Fruit fly (Drosophila melanogaster) whole organism, adult: ENCODE data around the gene Pomp.

Source experiments
- CG11617 ChIP-seq: fragments of 200-800 bp; sonication (Bioruptor generic); optimal IDR thresholded peaks from 2 replicates; lab custom pipeline; 2017; ENCODE audit warnings: mild to moderate bottlenecking, missing biosample characterization, missing genetic modification reagents, missing genetic modification characterization
- CG12768 ChIP-seq: fragments of 200-800 bp; sonication (Bioruptor generic); optimal IDR thresholded peaks from 2 replicates; lab custom pipeline; 2017; ENCODE audit warnings: missing biosample characterization, missing genetic modification characterization, mild to moderate bottlenecking, moderate library complexity, missing genetic modification reagents
- CG14711 ChIP-seq: fragments of 200-800 bp; sonication (Bioruptor generic); optimal IDR thresholded peaks from 2 replicates; lab custom pipeline; 2018; ENCODE audit warnings: missing biosample characterization, mild to moderate bottlenecking, missing genetic modification characterization, moderate library complexity
- CG1620 ChIP-seq: fragments of 200-800 bp; sonication (Bioruptor generic); optimal IDR thresholded peaks from 2 replicates; lab custom pipeline; 2016; ENCODE audit warnings: missing biosample characterization, missing genetic modification characterization
- CG33017 ChIP-seq: fragments of 200-800 bp; sonication (Bioruptor generic); optimal IDR thresholded peaks from 2 replicates; lab custom pipeline; 2018; ENCODE audit warnings: missing biosample characterization, mild to moderate bottlenecking, missing genetic modification characterization, moderate library complexity
- CG5204 ChIP-seq: fragments of 200-800 bp; sonication (Bioruptor generic); optimal IDR thresholded peaks from 2 replicates; lab custom pipeline; 2016; ENCODE audit warnings: missing biosample characterization, missing genetic modification characterization
- CG7045 ChIP-seq: fragments of 200-800 bp; sonication (Bioruptor generic); optimal IDR thresholded peaks from 2 replicates; lab custom pipeline; 2017; ENCODE audit warnings: missing biosample characterization, mild to moderate bottlenecking, missing genetic modification characterization
- CG7101 ChIP-seq: fragments of 200-800 bp; sonication (Bioruptor generic); optimal IDR thresholded peaks from 2 replicates; lab custom pipeline; 2018; ENCODE audit warnings: missing biosample characterization, mild to moderate bottlenecking, missing genetic modification characterization, moderate library complexity
- Clk ChIP-seq: fragments of 200-800 bp; sonication (Bioruptor generic); optimal IDR thresholded peaks from 2 replicates; lab custom pipeline; 2017; ENCODE audit warnings: missing biosample characterization, missing genetic modification characterization
- Crg-1 ChIP-seq: fragments of 200-800 bp; sonication (Bioruptor generic); optimal IDR thresholded peaks from 2 replicates; lab custom pipeline; 2016; ENCODE audit warnings: missing biosample characterization, missing genetic modification characterization
- Hr96 ChIP-seq: fragments of 200-800 bp; sonication (Bioruptor generic); optimal IDR thresholded peaks from 2 replicates; lab custom pipeline; 2016; ENCODE audit warnings: missing biosample characterization, missing genetic modification characterization
- Mnt ChIP-seq: fragments of 200-800 bp; sonication (Bioruptor generic); optimal IDR thresholded peaks from 2 replicates; lab custom pipeline; 2016; ENCODE audit warnings: missing biosample characterization, mild to moderate bottlenecking, missing genetic modification characterization
- bab1 ChIP-seq: fragments of 200-800 bp; sonication (Bioruptor generic); optimal IDR thresholded peaks from 3 replicates; lab custom pipeline; 2019; ENCODE audit warnings: missing biosample characterization, mild to moderate bottlenecking, missing genetic modification characterization, moderate library complexity
- cic ChIP-seq: fragments of 200-800 bp; sonication (Bioruptor generic); optimal IDR thresholded peaks from 2 replicates; lab custom pipeline; 2017; ENCODE audit warnings: missing biosample characterization, mild to moderate bottlenecking, missing genetic modification characterization, moderate library complexity
- cnc ChIP-seq, 2 experiments: fragments of >200 bp; optimal IDR thresholded peaks; 2 replicates each; lab custom pipeline; 2017
- kay ChIP-seq: fragments of 200-800 bp; sonication (Bioruptor generic); peaks from one replicate; lab custom pipeline; 2016; ENCODE audit warnings: missing biosample characterization, missing genetic modification characterization, borderline replicate concordance
- ovo ChIP-seq: fragments of 200-800 bp; sonication (Bioruptor generic); optimal IDR thresholded peaks from 2 replicates; lab custom pipeline; 2016; ENCODE audit warnings: missing biosample characterization, missing genetic modification characterization
- pad ChIP-seq: fragments of 200-800 bp; sonication (Bioruptor generic); optimal IDR thresholded peaks from 3 replicates; lab custom pipeline; 2017; ENCODE audit warnings: missing biosample characterization, missing genetic modification characterization, mild to moderate bottlenecking, moderate library complexity, missing genetic modification reagents
- tj ChIP-seq: fragments of 200-800 bp; sonication (Bioruptor generic); optimal IDR thresholded peaks from 3 replicates; lab custom pipeline; 2017; ENCODE audit warnings: missing biosample characterization, mild to moderate bottlenecking, missing genetic modification characterization, moderate library complexity
- toe ChIP-seq: fragments of 200-800 bp; sonication (Bioruptor generic); optimal IDR thresholded peaks from 2 replicates; lab custom pipeline; 2016; ENCODE audit warnings: missing biosample characterization, missing genetic modification characterization

The Pomp gene

DNA sequence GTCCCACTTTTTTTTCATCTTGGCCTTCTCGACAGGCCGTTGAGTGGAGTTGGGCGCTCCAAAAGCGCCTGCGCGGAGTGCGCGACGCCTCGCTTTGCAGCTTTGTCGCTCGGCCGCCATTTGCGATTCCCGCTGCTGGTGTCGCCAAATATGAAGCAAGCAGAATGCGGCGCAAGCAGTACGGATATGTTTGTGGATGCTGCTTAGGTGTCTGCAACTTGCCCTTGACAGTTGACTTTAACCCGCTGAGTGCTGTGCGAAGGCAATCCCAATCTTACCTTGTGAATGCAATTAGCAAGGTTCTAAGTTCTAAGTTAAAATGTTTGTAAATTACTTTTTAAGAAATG, 34.5 kb downstream of the Pomp start:
- peak; percentile 28 for TF ChIP-seq tj (GFP tag; lab: Kevin White, UChicago)
- TF ChIP-seq CG12768 = no peak

dm6 chr2L:20822489-20823195, 35.2 kb downstream of the Pomp start, which contains the start of gene CG9331:
Gene CG9331, plus strand, starts transcription at chr2L:20822828.
- peak; percentile 60 for TF ChIP-seq ovo (GFP tag; lab: Kevin White, UChicago)
- TF ChIP-seq CG11617 = no peak
- TF ChIP-seq Clk (GFP tag; lab: Kevin White, UChicago) = no peak
- TF ChIP-seq kay (GFP tag; lab: Kevin White, UChicago) = peak; percentile 97
- TF ChIP-seq CG7101 (tag; lab: Kevin White, UChicago) = no peak
- peak; percentile 51 for TF ChIP-seq cic
- peak; percentile 97 for TF ChIP-seq pad (GFP tag; lab: Kevin White, UChicago)
- peak; percentile 47 for TF ChIP-seq Mnt
- TF ChIP-seq toe = no peak
- TF ChIP-seq bab1 (GFP tag; lab: Kevin White, UChicago) = peak; percentile 57
- no peak for TF ChIP-seq CG33017
- TF ChIP-seq Crg-1 (GFP tag; lab: Kevin White, UChicago) = no peak
- TF ChIP-seq CG7045 (GFP tag; lab: Kevin White, UChicago) = no peak
- no peak for TF ChIP-seq Hr96 (GFP tag; lab: Kevin White, UChicago)

- TF ChIP-seq CG7101 (tag; lab: Kevin White, UChicago) = no peak
- peak; percentile 41 for TF ChIP-seq kay (GFP tag; lab: Kevin White, UChicago)
- peak; percentile 99 for TF ChIP-seq Mnt
- peak; percentile 73 for TF ChIP-seq ovo (GFP tag; lab: Kevin White, UChicago)
- peak; percentile 48 for TF ChIP-seq CG12768
- TF ChIP-seq bab1 (GFP tag; lab: Kevin White, UChicago) = peak; percentile 44
- TF ChIP-seq CG33017 = no peak
- peak; percentile 17 for TF ChIP-seq toe
- peak; percentile 100 for TF ChIP-seq pad (GFP tag; lab: Kevin White, UChicago)
- peak; percentile 86 for TF ChIP-seq cic
- no peak for TF ChIP-seq Crg-1 (GFP tag; lab: Kevin White, UChicago)
- no peak for TF ChIP-seq CG11617
- TF ChIP-seq tj (GFP tag; lab: Kevin White, UChicago) = peak; percentile 49
- peak; percentile 46 for TF ChIP-seq Hr96 (GFP tag; lab: Kevin White, UChicago)
Measured at dm6 chr2L:20823196-20824105, 36.0 kb downstream of the Pomp start.

- TF ChIP-seq CG7045 (GFP tag; lab: Kevin White, UChicago) (no peak), tj (GFP tag; lab: Kevin White, UChicago) (no peak), kay (GFP tag; lab: Kevin White, UChicago) (peak; percentile 96), Hr96 (GFP tag; lab: Kevin White, UChicago) (no peak), Clk (GFP tag; lab: Kevin White, UChicago) (no peak), CG33017 (peak; percentile 6), bab1 (GFP tag; lab: Kevin White, UChicago) (no peak), cic (no peak), CG5204 (no peak), CG11617 (no peak), CG1620 (no peak), Crg-1 (GFP tag; lab: Kevin White, UChicago) (no peak), ovo (GFP tag; lab: Kevin White, UChicago) (no peak), Mnt (no peak), toe (no peak), CG14711 (no peak)
Measured at dm6 chr2L:20824136-20824789, 36.8 kb downstream of the Pomp start.

- TF ChIP-seq ovo (GFP tag; lab: Kevin White, UChicago) (no peak), kay (GFP tag; lab: Kevin White, UChicago) (peak; percentile 54)
Measured at dm6 chr2L:20825265-20825664, 37.8 kb downstream of the Pomp start.

DNA sequence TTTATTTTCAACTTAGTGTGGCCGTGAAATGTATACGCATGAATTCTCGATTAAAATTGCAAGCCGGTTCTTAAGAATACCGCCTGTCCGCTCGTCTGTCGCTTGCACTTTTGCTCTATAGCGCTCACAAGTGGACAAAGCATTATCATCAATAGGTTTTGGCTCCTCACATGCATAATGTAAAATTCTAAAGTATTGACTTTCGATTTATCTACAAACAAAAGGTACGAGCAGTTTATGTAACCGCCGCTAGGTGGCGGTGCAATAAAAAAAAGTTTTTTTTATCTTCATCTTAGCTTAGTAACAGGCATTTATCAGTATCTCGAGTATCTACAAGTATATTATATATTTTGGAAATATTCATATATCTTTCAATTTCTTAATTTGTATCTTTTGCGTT, 38.8 kb downstream of the Pomp start:
- no peak for TF ChIP-seq CG14711
- peak; percentile 76 for TF ChIP-seq kay (GFP tag; lab: Kevin White, UChicago)
- no peak for TF ChIP-seq bab1 (GFP tag; lab: Kevin White, UChicago)

dm6 chr2L:20827045-20827444, 39.6 kb downstream of the Pomp start:
- TF ChIP-seq Mnt (no peak), CG14711 (no peak), CG7101 (tag; lab: Kevin White, UChicago) (no peak), Crg-1 (GFP tag; lab: Kevin White, UChicago) (no peak), cic (no peak), CG33017 (no peak), Clk (GFP tag; lab: Kevin White, UChicago) (no peak), ovo (GFP tag; lab: Kevin White, UChicago) (no peak), CG12768 (no peak), toe (no peak), pad (GFP tag; lab: Kevin White, UChicago) (no peak), CG1620 (no peak), CG11617 (no peak), Hr96 (GFP tag; lab: Kevin White, UChicago) (no peak), cnc (optimal IDR thresholded peaks at IDR 0.05; lab: Kevin White, UChicago) (no peak), CG7045 (GFP tag; lab: Kevin White, UChicago) (no peak), tj (GFP tag; lab: Kevin White, UChicago) (no peak), bab1 (GFP tag; lab: Kevin White, UChicago) (no peak)
